Worm (Caenorhabditis elegans) whole organism, L1 larva: ENCODE measurements around the gene F19G12.8.

Experiments
- C04F5.9 ChIP-seq: sonication (generic microtip); optimal IDR thresholded peaks from 2 replicates; lab custom pipeline; 2016; ENCODE audit warnings: missing genetic modification characterization, missing compliant biosample characterization
- C16A3.4 ChIP-seq: fragments of 150-350 bp; optimal IDR thresholded peaks from 2 replicates; lab custom pipeline; 2014; ENCODE audit warnings: missing biosample characterization, missing genetic modification characterization
- F16B12.6 ChIP-seq: fragments of 150-350 bp; optimal IDR thresholded peaks from 2 replicates; lab custom pipeline; 2014; ENCODE audit warnings: missing biosample characterization, missing genetic modification characterization
- aly-2 ChIP-seq: fragments of 150-350 bp; optimal IDR thresholded peaks from 2 replicates; lab custom pipeline; 2014; ENCODE audit warnings: missing biosample characterization, missing genetic modification characterization
- ama-1 ChIP-seq: fragments of 150-350 bp; optimal IDR thresholded peaks from 2 replicates; lab custom pipeline; 2014
- ceh-82 ChIP-seq, 3 experiments: fragments of 150-350 bp in 1 of 3; sonication (generic microtip) in 2 of 3; optimal IDR thresholded peaks; 2 replicates each; lab custom pipeline; 2014 to 2017; ENCODE audit warnings: missing biosample characterization in 3 of 3, missing genetic modification characterization in 3 of 3
- ceh-88 ChIP-seq: fragments of 200-800 bp; sonication (Bioruptor generic); IDR thresholded peaks from 2 replicates; pipeline ENCODE4 v1.3.6; 2022; ENCODE audit warnings: missing genetic modification characterization, missing compliant biosample characterization
- ceh-90 ChIP-seq: sonication (generic microtip); optimal IDR thresholded peaks from 2 replicates; lab custom pipeline; 2016; ENCODE audit warnings: missing genetic modification characterization, missing compliant biosample characterization
- efl-1 ChIP-seq, 4 experiments: fragments of 150-350 bp; optimal IDR thresholded peaks in 3 of 4; peaks in 1 of 4; 1 replicate in 1 of 4; 2 replicates in 3 of 4; lab custom pipeline; 2014; ENCODE audit warnings: missing biosample characterization in 2 of 4, missing genetic modification characterization in 2 of 4, missing genetic modification reagents in 2 of 4
- egl-13 ChIP-seq: sonication (generic microtip); optimal IDR thresholded peaks from 2 replicates; lab custom pipeline; 2016; ENCODE audit warnings: missing genotype, missing genetic modification reagents, missing genetic modification characterization, missing compliant biosample characterization
- elt-2 ChIP-seq: sonication (generic microtip); optimal IDR thresholded peaks from 2 replicates; lab custom pipeline; 2016; ENCODE audit warnings: missing genetic modification characterization, mild to moderate bottlenecking, inconsistent platforms, missing compliant biosample characterization, missing genetic modification reagents
- elt-3 ChIP-seq, 6 experiments: fragments of 150-350 bp in 1 of 6; sonication (generic microtip); optimal IDR thresholded peaks; 2 replicates each; lab custom pipeline; 2017 to 2018; ENCODE audit warnings: missing biosample characterization in 6 of 6, missing genetic modification characterization in 6 of 6, inconsistent platforms in 1 of 6
- ets-5 ChIP-seq: fragments of 200-800 bp; sonication (Bioruptor generic); IDR thresholded peaks from 2 replicates; pipeline ENCODE4 v1.3.6; 2022; ENCODE audit warnings: missing genetic modification characterization, missing compliant biosample characterization
- fkh-10 ChIP-seq: sonication (generic microtip); optimal IDR thresholded peaks from 2 replicates; lab custom pipeline; 2017; ENCODE audit warnings: missing biosample characterization, missing genetic modification reagents, missing genetic modification characterization
- fkh-4 ChIP-seq: sonication (generic microtip); optimal IDR thresholded peaks from 2 replicates; lab custom pipeline; 2016; ENCODE audit warnings: missing compliant biosample characterization, missing genetic modification characterization, borderline replicate concordance
- grh-1 ChIP-seq: fragments of 200-800 bp; sonication (Bioruptor generic); IDR thresholded peaks from 2 replicates; pipeline ENCODE4 v1.3.6; 2022; ENCODE audit warnings: missing genetic modification reagents, missing genetic modification characterization, missing compliant biosample characterization
- hlh-17 ChIP-seq: fragments of 200-800 bp; sonication (Bioruptor generic); optimal IDR thresholded peaks from 2 replicates; lab custom pipeline; 2018; ENCODE audit warnings: missing genetic modification characterization, mild to moderate bottlenecking, missing compliant biosample characterization, moderate library complexity, borderline replicate concordance
- hlh-4 ChIP-seq: sonication (generic microtip); optimal IDR thresholded peaks from 2 replicates; lab custom pipeline; 2016; ENCODE audit warnings: mild to moderate bottlenecking, missing genetic modification characterization, missing compliant biosample characterization
- hpl-2 ChIP-seq: fragments of 150-350 bp; optimal IDR thresholded peaks from 2 replicates; lab custom pipeline; 2014; ENCODE audit warnings: missing biosample characterization, missing genetic modification reagents, missing genetic modification characterization
- irx-1 ChIP-seq: sonication (generic microtip); optimal IDR thresholded peaks from 2 replicates; lab custom pipeline; 2016; ENCODE audit warnings: missing genetic modification characterization, missing compliant biosample characterization
- isw-1 ChIP-seq: fragments of 200-800 bp; sonication (Bioruptor generic); IDR thresholded peaks from 2 replicates; pipeline ENCODE4 v1.3.6; 2022; ENCODE audit warnings: missing genetic modification characterization, missing compliant biosample characterization
- lin-13 ChIP-seq: fragments of 150-350 bp; optimal IDR thresholded peaks from 2 replicates; lab custom pipeline; 2014; ENCODE audit warnings: missing biosample characterization, missing genetic modification reagents, missing genetic modification characterization
- lin-14 ChIP-seq: fragments of 200-800 bp; sonication (Bioruptor generic); optimal IDR thresholded peaks from 2 replicates; lab custom pipeline; 2018; ENCODE audit warnings: mild to moderate bottlenecking, missing genetic modification characterization, moderate library complexity, missing compliant biosample characterization
- lin-35 ChIP-seq, 2 experiments: fragments of 150-350 bp; optimal IDR thresholded peaks; 2 replicates each; lab custom pipeline; 2014; ENCODE audit warnings: missing biosample characterization in 2 of 2, missing genetic modification characterization in 2 of 2, missing genetic modification reagents in 2 of 2
- lir-3 ChIP-seq: sonication (generic microtip); optimal IDR thresholded peaks from 2 replicates; lab custom pipeline; 2016; ENCODE audit warnings: mild to moderate bottlenecking, missing genetic modification characterization, moderate library complexity, missing compliant biosample characterization; ENCODE audit not compliant: poor library complexity
- lsy-2 ChIP-seq, 2 experiments: fragments of 150-350 bp; optimal IDR thresholded peaks; 2 replicates each; lab custom pipeline; 2014; ENCODE audit warnings: missing biosample characterization in 2 of 2, missing genetic modification characterization in 2 of 2
- mdl-1 ChIP-seq, 2 experiments: fragments of 150-350 bp; optimal IDR thresholded peaks; 2 replicates each; lab custom pipeline; 2014 to 2017; ENCODE audit warnings: missing biosample characterization in 2 of 2, missing genetic modification characterization in 2 of 2, inconsistent platforms in 1 of 2
- nhr-12 ChIP-seq: sonication (generic microtip); optimal IDR thresholded peaks from 2 replicates; lab custom pipeline; 2017; ENCODE audit warnings: missing biosample characterization, missing genetic modification characterization
- nhr-19 ChIP-seq: fragments of 200-800 bp; sonication (Bioruptor generic); conservative IDR thresholded peaks from 2 replicates; pipeline ENCODE4 v1.3.6; 2022; ENCODE audit warnings: missing genetic modification characterization, missing compliant biosample characterization
- nhr-237 ChIP-seq: fragments of 150-350 bp; optimal IDR thresholded peaks from 2 replicates; lab custom pipeline; 2014; ENCODE audit warnings: missing biosample characterization, missing genetic modification characterization
- nhr-47 ChIP-seq: sonication (generic microtip); optimal IDR thresholded peaks from 2 replicates; lab custom pipeline; 2016; ENCODE audit warnings: mild to moderate bottlenecking, missing genetic modification characterization, moderate library complexity, missing compliant biosample characterization
- nhr-71 ChIP-seq: sonication (generic microtip); optimal IDR thresholded peaks from 2 replicates; lab custom pipeline; 2016; ENCODE audit warnings: mild to moderate bottlenecking, missing genetic modification characterization, moderate library complexity, missing compliant biosample characterization
- nhr-76 ChIP-seq: sonication (generic microtip); optimal IDR thresholded peaks from 2 replicates; lab custom pipeline; 2017; ENCODE audit warnings: missing biosample characterization, missing genetic modification characterization
- nhr-84 ChIP-seq: sonication (generic microtip); optimal IDR thresholded peaks from 2 replicates; lab custom pipeline; 2017; ENCODE audit warnings: missing biosample characterization, missing genetic modification characterization
- nhr-85 ChIP-seq: sonication (generic microtip); peaks from one replicate; lab custom pipeline; 2016; ENCODE audit warnings: missing genetic modification characterization, inconsistent platforms, missing compliant biosample characterization
- pag-3 ChIP-seq: sonication (generic microtip); optimal IDR thresholded peaks from 2 replicates; lab custom pipeline; 2017; ENCODE audit warnings: missing genetic modification characterization, mild to moderate bottlenecking, missing compliant biosample characterization, antibody characterized with exemption, borderline replicate concordance; ENCODE audit not compliant: insufficient read depth
- pax-3 ChIP-seq: fragments of 200-800 bp; sonication (Bioruptor generic); optimal IDR thresholded peaks from 2 replicates; lab custom pipeline; 2018; ENCODE audit warnings: mild to moderate bottlenecking, missing genetic modification characterization, moderate library complexity, missing compliant biosample characterization
- pqm-1 ChIP-seq: sonication (generic microtip); optimal IDR thresholded peaks from 3 replicates; lab custom pipeline; 2017; ENCODE audit warnings: missing biosample characterization, missing genetic modification characterization
- sup-37 ChIP-seq: fragments of 200-800 bp; sonication (Bioruptor generic); optimal IDR thresholded peaks from 2 replicates; lab custom pipeline; 2018; ENCODE audit warnings: mild to moderate bottlenecking, missing genetic modification characterization, missing compliant biosample characterization
- swsn-7 ChIP-seq: sonication (generic microtip); optimal IDR thresholded peaks from 2 replicates; lab custom pipeline; 2016; ENCODE audit warnings: missing genetic modification characterization, missing compliant biosample characterization
- tlp-1 ChIP-seq: fragments of 150-350 bp; optimal IDR thresholded peaks from 2 replicates; lab custom pipeline; 2014; ENCODE audit warnings: missing biosample characterization, missing genetic modification characterization
- unc-130 ChIP-seq: fragments of 150-350 bp; optimal IDR thresholded peaks from 2 replicates; lab custom pipeline; 2017; ENCODE audit warnings: missing biosample characterization, missing genetic modification characterization, inconsistent platforms
- unc-98 ChIP-seq: fragments of 200-800 bp; sonication (Bioruptor generic); IDR thresholded peaks from 2 replicates; pipeline ENCODE4 v1.3.6; 2022; ENCODE audit warnings: missing genetic modification characterization, missing compliant biosample characterization
- xbp-1 ChIP-seq: sonication (generic microtip); optimal IDR thresholded peaks from 2 replicates; lab custom pipeline; 2016; ENCODE audit warnings: missing genetic modification characterization, missing compliant biosample characterization
- zip-4 ChIP-seq: fragments of 200-800 bp; sonication (Bioruptor generic); optimal IDR thresholded peaks from 2 replicates; lab custom pipeline; 2018; ENCODE audit warnings: mild to moderate bottlenecking, missing genetic modification characterization, moderate library complexity, missing compliant biosample characterization
- ztf-11 ChIP-seq, 2 experiments: sonication (generic microtip); optimal IDR thresholded peaks; 2 replicates each; lab custom pipeline; 2016 to 2017; ENCODE audit warnings: missing genetic modification characterization in 2 of 2, missing biosample characterization in 1 of 2, missing compliant biosample characterization in 1 of 2
- ztf-4 ChIP-seq: fragments of 150-350 bp; optimal IDR thresholded peaks from 2 replicates; lab custom pipeline; 2014; ENCODE audit warnings: missing biosample characterization, missing genetic modification characterization

The F19G12.8 gene

DNA sequence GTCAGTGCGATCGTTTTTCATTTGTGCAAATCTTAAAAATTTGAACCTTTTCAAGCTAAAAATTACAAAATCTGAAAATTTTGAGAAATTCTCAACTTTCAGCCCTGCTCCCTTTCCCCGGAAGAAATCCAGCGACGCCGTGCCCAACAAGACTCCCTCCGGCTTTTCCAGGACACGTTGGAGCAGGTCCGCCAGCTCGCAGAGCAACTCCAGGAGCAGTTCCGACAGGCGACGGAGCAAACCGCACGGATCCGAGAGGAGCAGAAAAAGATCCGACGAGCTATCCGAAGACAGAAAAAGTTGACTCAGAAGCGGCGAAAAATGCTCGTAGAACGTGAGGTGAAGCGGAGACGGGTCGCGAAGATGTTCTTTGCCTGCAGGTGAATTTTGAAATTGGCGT lies 34.1 kb downstream of the F19G12.8 start:
- TF ChIP-seq elt-3 (tag; optimal IDR thresholded peaks at IDR 0.05; lab: Kevin White, UChicago) (no peak), C04F5.9 (tag; lab: Kevin White, UChicago) (no peak), unc-130 (tag; lab: Kevin White, UChicago) (no peak), fkh-10 (no peak), pag-3 (tag; lab: Kevin White, UChicago) (no peak), swsn-7 (tag; lab: Kevin White, UChicago) (no peak), elt-2 (tag; lab: Kevin White, UChicago) (no peak), xbp-1 (tag; lab: Kevin White, UChicago) (no peak), pax-3 (tag; lab: Kevin White, UChicago) (no peak), efl-1 (optimal IDR thresholded peaks at IDR 0.05; lab: Kevin White, UChicago) (no peak), efl-1 (GFP tag; optimal IDR thresholded peaks at IDR 0.05 in 1 of 2; lab: Kevin White, UChicago) (no peak), tlp-1 (no peak), nhr-71 (no peak), nhr-12 (tag; lab: Kevin White, UChicago) (no peak)

DNA sequence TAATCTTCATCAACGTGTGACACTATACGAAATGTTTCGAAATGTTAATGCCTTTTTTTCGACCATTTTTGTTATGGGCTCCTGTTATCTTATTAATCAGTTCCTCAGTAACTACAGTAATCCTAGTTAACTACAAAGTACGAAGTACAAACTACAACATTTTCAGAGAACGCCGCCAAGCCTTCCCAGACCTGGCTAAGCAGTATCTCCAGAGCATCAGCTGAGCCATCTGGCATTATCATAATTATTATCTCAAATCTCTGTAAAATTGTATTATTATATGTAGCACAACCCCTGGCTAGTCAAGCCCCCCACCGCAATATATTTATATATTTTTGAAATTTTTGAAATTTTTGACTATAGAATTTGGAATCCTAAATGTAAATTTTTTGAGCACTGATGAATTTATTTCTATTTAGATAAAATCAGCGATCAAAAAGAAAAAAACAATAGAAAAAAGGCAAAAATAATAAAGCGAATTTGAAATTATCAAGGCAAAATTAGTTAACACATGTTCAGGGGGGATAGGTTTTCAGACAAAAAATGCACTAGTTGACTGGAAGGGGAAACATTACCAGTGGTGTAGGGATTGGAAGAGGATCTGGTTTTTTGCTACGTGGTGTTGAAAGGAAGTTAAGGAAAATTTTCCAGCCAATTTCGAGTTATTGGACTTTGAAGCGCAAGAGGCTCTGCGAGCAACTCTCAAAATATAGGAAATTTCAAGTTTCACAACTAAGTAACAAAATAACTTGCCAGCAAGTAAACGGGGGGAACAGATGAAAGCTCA lies 34.9 kb downstream of the F19G12.8 start:
- TF ChIP-seq ceh-90 (tag; lab: Kevin White, UChicago) (no peak), isw-1 (no peak), lin-13 (GFP tag; lab: Kevin White, UChicago) (no peak), nhr-19 (GFP tag; lab: Robert Waterston, UW) (no peak), mdl-1 (tag; optimal IDR thresholded peaks at IDR 0.05; lab: Kevin White, UChicago) (no peak), ceh-88 (no peak), xbp-1 (tag; lab: Kevin White, UChicago) (no peak), tlp-1 (no peak), F16B12.6 (tag; lab: Kevin White, UChicago) (no peak), sup-37 (GFP tag; lab: Kevin White, UChicago) (no peak), pax-3 (tag; lab: Kevin White, UChicago) (no peak), irx-1 (tag; lab: Kevin White, UChicago) (no peak), unc-130 (tag; lab: Kevin White, UChicago) (no peak), efl-1 (optimal IDR thresholded peaks at IDR 0.05; lab: Kevin White, UChicago) (no peak), efl-1 (GFP tag; optimal IDR thresholded peaks at IDR 0.05 in 1 of 2; lab: Kevin White, UChicago) (no peak), nhr-84 (tag; lab: Kevin White, UChicago) (no peak), lsy-2 (tag; optimal IDR thresholded peaks at IDR 0.05; lab: Kevin White, UChicago) (peak in 1 of 2 experiments; percentile 20), ztf-4 (tag; lab: Kevin White, UChicago) (peak; percentile 2), elt-3 (tag; optimal IDR thresholded peaks at IDR 0.05; lab: Kevin White, UChicago) (no peak), nhr-85 (peak; percentile 65), aly-2 (tag; lab: Kevin White, UChicago) (peak; percentile 15), fkh-10 (no peak), nhr-47 (tag; lab: Kevin White, UChicago) (no peak), hpl-2 (GFP tag; lab: Kevin White, UChicago) (no peak), C16A3.4 (tag; lab: Kevin White, UChicago) (no peak), nhr-76 (no peak), grh-1 (GFP tag; lab: Robert Waterston, UW) (no peak), ets-5 (GFP tag; lab: Robert Waterston, UW) (no peak), hlh-4 (tag; lab: Kevin White, UChicago) (no peak), ztf-11 (tag; optimal IDR thresholded peaks at IDR 0.05; lab: Kevin White, UChicago) (no peak), hlh-17 (GFP tag; lab: Kevin White, UChicago) (no peak), zip-4 (GFP tag; lab: Kevin White, UChicago) (no peak), fkh-4 (tag; lab: Kevin White, UChicago) (no peak), C04F5.9 (tag; lab: Kevin White, UChicago) (no peak), lir-3 (tag; lab: Kevin White, UChicago) (no peak), ama-1 (lab: Kevin White, UChicago) (peak; percentile 59), lin-14 (GFP tag; lab: Kevin White, UChicago) (no peak), unc-98 (no peak), pqm-1 (no peak), lin-35 (GFP tag; optimal IDR thresholded peaks at IDR 0.05; lab: Kevin White, UChicago) (no peak), swsn-7 (tag; lab: Kevin White, UChicago) (no peak), egl-13 (no peak), ceh-82 (tag; optimal IDR thresholded peaks at IDR 0.05; lab: Kevin White, UChicago) (no peak), nhr-237 (tag; lab: Kevin White, UChicago) (no peak)
